Worm (Caenorhabditis elegans) whole organism, early embryonic: ENCODE measurements around the gene ZK180.5.

Experiments
- B0310.2 ChIP-seq: sonication (generic microtip); optimal IDR thresholded peaks from 2 replicates; lab custom pipeline; 2016; ENCODE audit warnings: mild to moderate bottlenecking, missing genetic modification characterization, missing compliant biosample characterization
- F13C5.2 ChIP-seq: sonication (generic microtip); optimal IDR thresholded peaks from 2 replicates; lab custom pipeline; 2017; ENCODE audit warnings: mild to moderate bottlenecking, missing genetic modification characterization, inconsistent platforms, missing compliant biosample characterization
- aly-1 ChIP-seq: sonication (generic microtip); optimal IDR thresholded peaks from 2 replicates; lab custom pipeline; 2016; ENCODE audit warnings: missing genetic modification characterization, missing compliant biosample characterization
- ama-1 ChIP-seq: fragments of 150-350 bp; optimal IDR thresholded peaks from 2 replicates; lab custom pipeline; 2014
- ceh-13 ChIP-seq: fragments of 200-800 bp; sonication (Bioruptor generic); optimal IDR thresholded peaks from 2 replicates; lab custom pipeline; 2018; ENCODE audit warnings: mild to moderate bottlenecking, missing genetic modification characterization, missing compliant biosample characterization
- ceh-36 ChIP-seq: sonication (generic microtip); optimal IDR thresholded peaks from 2 replicates; lab custom pipeline; 2016; ENCODE audit warnings: missing genetic modification characterization, inconsistent platforms, missing compliant biosample characterization
- ets-7 ChIP-seq: sonication (generic microtip); optimal IDR thresholded peaks from 2 replicates; lab custom pipeline; 2016; ENCODE audit warnings: missing genotype, missing genetic modification characterization, missing compliant biosample characterization
- flt-1 ChIP-seq: fragments of 200-800 bp; sonication (Bioruptor generic); IDR thresholded peaks from 2 replicates; pipeline ENCODE4 v1.3.6; 2022; ENCODE audit warnings: missing genetic modification characterization, missing compliant biosample characterization
- hmbx-1 ChIP-seq: sonication (generic microtip); optimal IDR thresholded peaks from 2 replicates; lab custom pipeline; 2016; ENCODE audit warnings: mild to moderate bottlenecking, missing genetic modification characterization, missing compliant biosample characterization
- hmg-4 ChIP-seq: fragments of 200-800 bp; sonication (Bioruptor generic); optimal IDR thresholded peaks from 2 replicates; lab custom pipeline; 2018; ENCODE audit warnings: mild to moderate bottlenecking, missing genetic modification characterization, missing compliant biosample characterization
- hnd-1 ChIP-seq: sonication (generic microtip); optimal IDR thresholded peaks from 2 replicates; lab custom pipeline; 2016; ENCODE audit warnings: missing genetic modification characterization, missing compliant biosample characterization
- pes-1 ChIP-seq: fragments of 200-800 bp; sonication (Bioruptor generic); IDR thresholded peaks from 2 replicates; pipeline ENCODE4 v1.3.6; 2022; ENCODE audit warnings: missing genetic modification reagents, missing genetic modification characterization, missing compliant biosample characterization
- scrt-1 ChIP-seq: fragments of 200-800 bp; sonication (Bioruptor generic); IDR thresholded peaks from 2 replicates; pipeline ENCODE4 v1.3.6; 2022; ENCODE audit warnings: missing genetic modification characterization, missing compliant biosample characterization
- sea-1 ChIP-seq: fragments of 200-800 bp; sonication (Bioruptor generic); conservative IDR thresholded peaks from 2 replicates; pipeline ENCODE4 v1.3.6; 2022; ENCODE audit warnings: missing genetic modification characterization, missing compliant biosample characterization
- tbx-11 ChIP-seq: fragments of 200-800 bp; sonication (Bioruptor generic); IDR thresholded peaks from 2 replicates; pipeline ENCODE4 v1.3.6; 2022; ENCODE audit warnings: missing genetic modification characterization, missing compliant biosample characterization
- tbx-37 ChIP-seq: fragments of 200-800 bp; sonication (Bioruptor generic); conservative IDR thresholded peaks from 2 replicates; pipeline ENCODE4 v1.3.6; 2022; ENCODE audit warnings: missing genetic modification reagents, missing genetic modification characterization, missing compliant biosample characterization
- tra-4 ChIP-seq: sonication (generic microtip); optimal IDR thresholded peaks from 2 replicates; lab custom pipeline; 2017; ENCODE audit warnings: missing genetic modification characterization, missing compliant biosample characterization

The ZK180.5 gene

DNA sequence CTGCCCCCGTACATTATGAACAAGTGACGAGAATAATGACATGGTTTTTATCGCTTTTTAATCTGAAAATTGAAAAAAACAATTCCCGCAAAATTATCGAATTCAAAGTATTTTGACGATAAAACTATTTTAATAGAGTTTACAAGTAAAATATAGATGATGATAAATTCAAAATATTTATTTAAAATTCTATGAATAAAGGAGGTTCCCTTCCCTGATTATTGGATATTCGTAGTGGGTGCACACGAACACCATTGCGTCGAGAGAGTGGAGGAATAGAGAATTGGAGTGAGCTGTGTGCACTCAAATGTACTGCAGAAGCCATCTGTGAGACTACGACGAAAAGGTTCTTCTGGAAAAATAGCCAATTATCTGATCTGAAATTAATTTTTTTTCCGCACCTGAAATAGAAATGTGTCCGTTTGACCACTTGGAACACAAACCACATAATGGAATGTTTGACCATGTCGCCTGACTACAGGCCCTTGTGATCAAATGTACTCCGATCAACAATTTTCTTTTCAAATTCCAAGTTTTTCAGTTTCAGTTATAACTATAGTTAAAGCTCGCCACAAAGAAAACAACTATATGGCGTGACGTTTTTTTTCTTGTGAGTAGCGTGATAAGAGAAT, 5.6 kb downstream of the ZK180.5 start, which contains the start of the genes rfth-1 and ZK180.8:
Gene rfth-1, minus strand, starts transcription at position 51 of the 632 bp plus-strand sequence.
Gene ZK180.8, minus strand, starts transcription at position 466 of the 632 bp plus-strand sequence.
- no peak for TF ChIP-seq tbx-37 (GFP tag; lab: Robert Waterston, UW)
- TF ChIP-seq scrt-1: no peak
- no peak for TF ChIP-seq F13C5.2 (tag; lab: Kevin White, UChicago)
- no peak for TF ChIP-seq sea-1 (GFP tag; lab: Robert Waterston, UW)
- no peak for TF ChIP-seq hmg-4 (GFP tag; lab: Kevin White, UChicago)
- TF ChIP-seq flt-1: no peak
- TF ChIP-seq aly-1 (tag; lab: Kevin White, UChicago): no peak
- TF ChIP-seq pes-1 (GFP tag; lab: Robert Waterston, UW): no peak
- no peak for TF ChIP-seq ceh-13 (GFP tag; lab: Kevin White, UChicago)
- no peak for TF ChIP-seq B0310.2 (tag; lab: Kevin White, UChicago)

- TF ChIP-seq flt-1 (no peak), tra-4 (no peak), hmg-4 (GFP tag; lab: Kevin White, UChicago) (no peak), hnd-1 (tag; lab: Kevin White, UChicago) (no peak), ama-1 (lab: Kevin White, UChicago) (no peak), hmbx-1 (tag; lab: Kevin White, UChicago) (no peak), sea-1 (GFP tag; lab: Robert Waterston, UW) (no peak), aly-1 (tag; lab: Kevin White, UChicago) (no peak), ceh-36 (tag; lab: Kevin White, UChicago) (no peak), F13C5.2 (tag; lab: Kevin White, UChicago) (no peak), B0310.2 (tag; lab: Kevin White, UChicago) (no peak), ets-7 (no peak), ceh-13 (GFP tag; lab: Kevin White, UChicago) (no peak), tbx-37 (GFP tag; lab: Robert Waterston, UW) (no peak), scrt-1 (no peak), tbx-11 (GFP tag; lab: Robert Waterston, UW) (no peak), pes-1 (GFP tag; lab: Robert Waterston, UW) (no peak)
Observed at ce11 chrIV:4506637-4507036, 10.3 kb downstream of the ZK180.5 start, which contains the start of gene gbb-2. TSS of gene gbb-2 (minus strand) at chrIV:4506748.

- TF ChIP-seq sea-1 (GFP tag; lab: Robert Waterston, UW): no peak
- TF ChIP-seq tbx-37 (GFP tag; lab: Robert Waterston, UW): no peak
- no peak for TF ChIP-seq flt-1
- no peak for TF ChIP-seq hmg-4 (GFP tag; lab: Kevin White, UChicago)
- TF ChIP-seq tbx-11 (GFP tag; lab: Robert Waterston, UW): no peak
- no peak for TF ChIP-seq F13C5.2 (tag; lab: Kevin White, UChicago)
- TF ChIP-seq pes-1 (GFP tag; lab: Robert Waterston, UW): no peak
Observed at ce11 chrIV:4505078-4505477, 11.9 kb downstream of the ZK180.5 start.

DNA sequence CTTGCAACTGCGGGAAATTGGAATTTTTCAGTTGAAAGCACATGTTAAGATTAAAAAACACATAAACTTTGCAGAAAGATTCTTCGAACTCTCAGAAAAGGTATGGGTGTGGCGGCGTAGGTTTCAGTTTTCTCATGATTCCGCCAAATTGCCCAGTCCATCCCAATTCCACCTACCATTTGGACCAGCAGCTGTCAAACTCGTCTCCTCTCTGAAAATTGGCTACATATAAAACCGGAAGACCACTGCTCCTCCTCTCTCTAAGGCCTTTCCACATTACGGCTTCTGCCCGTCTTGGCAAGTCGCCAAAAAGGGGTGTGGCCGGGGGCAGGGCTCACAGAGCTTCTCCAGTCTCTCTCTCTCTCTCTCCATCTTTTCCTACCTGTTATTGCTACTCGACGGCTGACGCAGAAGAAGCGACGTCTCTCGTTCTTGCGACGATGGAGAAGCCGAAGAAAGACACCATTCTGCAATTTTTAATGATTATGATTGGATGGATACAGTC, 26.8 kb downstream of the ZK180.5 start, which contains the start of gene ZK180.7:
Gene ZK180.7, plus strand, starts transcription at position 395 of the 505 bp plus-strand sequence.
- TF ChIP-seq ama-1 (lab: Kevin White, UChicago): no peak

DNA sequence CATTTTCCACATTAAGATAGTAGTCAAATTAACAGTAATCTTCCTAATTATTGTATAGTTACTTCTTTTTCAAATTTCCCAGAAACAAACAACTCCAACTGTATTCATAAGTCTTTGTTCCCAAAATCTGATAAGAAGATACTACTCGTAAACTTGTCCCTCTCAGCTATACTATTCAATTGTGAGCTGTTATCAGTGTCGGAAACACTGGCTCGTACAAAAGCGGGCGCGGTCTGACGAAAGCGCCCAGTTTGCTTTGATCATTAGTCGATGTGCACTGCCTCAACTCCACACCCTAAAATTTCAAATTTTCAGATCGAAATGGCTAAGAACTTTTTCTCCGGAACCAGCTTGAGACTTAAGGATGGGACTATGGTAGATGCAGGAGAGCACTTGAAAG, 30.2 kb downstream of the ZK180.5 start, which contains the start of gene trx-3:
Gene trx-3, plus strand, starts transcription at position 291 of the 400 bp plus-strand sequence.
- TF ChIP-seq B0310.2 (tag; lab: Kevin White, UChicago): no peak
- TF ChIP-seq pes-1 (GFP tag; lab: Robert Waterston, UW): no peak
- no peak for TF ChIP-seq tbx-37 (GFP tag; lab: Robert Waterston, UW)
- no peak for TF ChIP-seq scrt-1
- no peak for TF ChIP-seq ets-7
- no peak for TF ChIP-seq sea-1 (GFP tag; lab: Robert Waterston, UW)
- TF ChIP-seq flt-1: no peak
- TF ChIP-seq hmg-4 (GFP tag; lab: Kevin White, UChicago): no peak
- no peak for TF ChIP-seq aly-1 (tag; lab: Kevin White, UChicago)
- TF ChIP-seq ceh-13 (GFP tag; lab: Kevin White, UChicago): no peak
- no peak for TF ChIP-seq hmbx-1 (tag; lab: Kevin White, UChicago)
- TF ChIP-seq ama-1 (lab: Kevin White, UChicago): no peak
- no peak for TF ChIP-seq tbx-11 (GFP tag; lab: Robert Waterston, UW)
- no peak for TF ChIP-seq hnd-1 (tag; lab: Kevin White, UChicago)
- no peak for TF ChIP-seq F13C5.2 (tag; lab: Kevin White, UChicago)
- TF ChIP-seq ceh-36 (tag; lab: Kevin White, UChicago): no peak
- TF ChIP-seq tra-4: no peak

DNA sequence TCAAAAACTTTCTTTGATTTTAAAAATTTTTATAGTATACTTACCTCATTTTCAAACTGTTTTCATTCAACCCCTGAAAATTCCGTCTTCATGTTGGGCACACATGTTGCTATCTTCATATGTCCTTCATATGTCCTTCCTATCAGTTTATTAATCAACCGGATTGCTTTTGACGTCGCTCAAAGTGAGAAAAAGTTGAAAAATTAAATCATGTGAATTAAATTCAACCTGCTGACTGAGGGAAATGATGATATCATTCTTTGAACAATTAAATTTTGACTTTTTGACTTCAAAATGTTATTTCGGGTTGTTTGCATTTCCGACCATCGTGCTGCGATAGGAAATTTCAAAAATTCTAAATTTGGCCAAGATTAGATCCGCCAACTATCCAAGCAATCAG, 32.4 kb downstream of the ZK180.5 start:
- no peak for TF ChIP-seq aly-1 (tag; lab: Kevin White, UChicago)
- no peak for TF ChIP-seq tra-4
- no peak for TF ChIP-seq B0310.2 (tag; lab: Kevin White, UChicago)

DNA sequence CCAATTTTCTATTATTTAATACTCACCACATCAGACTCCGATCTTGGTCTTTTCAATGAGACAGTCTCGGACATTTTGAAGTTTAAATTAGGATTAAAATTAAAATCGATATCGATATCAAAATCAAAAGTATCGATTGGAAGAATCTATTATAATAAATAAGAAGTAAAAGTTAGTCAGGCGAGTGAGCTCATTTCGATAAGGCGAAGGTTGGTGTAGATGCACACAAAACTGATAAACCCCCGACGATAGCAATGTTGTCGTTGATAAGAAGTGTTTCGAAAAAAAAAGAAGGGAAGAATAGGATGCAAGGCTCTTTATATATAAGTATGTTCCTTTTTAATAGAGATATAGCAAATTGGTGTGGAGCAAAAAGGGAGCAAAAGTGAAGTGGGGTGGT, 34.4 kb downstream of the ZK180.5 start, which contains the start of gene M01H9.4:
Gene M01H9.4, minus strand, starts transcription at position 379 of the 400 bp plus-strand sequence.
- no peak for TF ChIP-seq ets-7
- TF ChIP-seq B0310.2 (tag; lab: Kevin White, UChicago): no peak

- TF ChIP-seq ets-7: no peak
- TF ChIP-seq hnd-1 (tag; lab: Kevin White, UChicago): no peak
- no peak for TF ChIP-seq hmg-4 (GFP tag; lab: Kevin White, UChicago)
- TF ChIP-seq B0310.2 (tag; lab: Kevin White, UChicago): no peak
- no peak for TF ChIP-seq scrt-1
- TF ChIP-seq tbx-11 (GFP tag; lab: Robert Waterston, UW): no peak
- TF ChIP-seq tbx-37 (GFP tag; lab: Robert Waterston, UW): no peak
- TF ChIP-seq sea-1 (GFP tag; lab: Robert Waterston, UW): no peak
- no peak for TF ChIP-seq flt-1
- no peak for TF ChIP-seq tra-4
- no peak for TF ChIP-seq ama-1 (lab: Kevin White, UChicago)
- TF ChIP-seq hmbx-1 (tag; lab: Kevin White, UChicago): no peak
- no peak for TF ChIP-seq ceh-36 (tag; lab: Kevin White, UChicago)
- no peak for TF ChIP-seq ceh-13 (GFP tag; lab: Kevin White, UChicago)
- no peak for TF ChIP-seq pes-1 (GFP tag; lab: Robert Waterston, UW)
- no peak for TF ChIP-seq F13C5.2 (tag; lab: Kevin White, UChicago)
- TF ChIP-seq aly-1 (tag; lab: Kevin White, UChicago): no peak
Observed at ce11 chrIV:4481298-4481697, 35.7 kb downstream of the ZK180.5 start.
